Worm (Caenorhabditis elegans): Measurements from ENCODE around the gene pph-6.
A peak's percentile ranks its signal among the peaks of the same experiment; 100 is the strongest.

The pph-6 gene

DNA sequence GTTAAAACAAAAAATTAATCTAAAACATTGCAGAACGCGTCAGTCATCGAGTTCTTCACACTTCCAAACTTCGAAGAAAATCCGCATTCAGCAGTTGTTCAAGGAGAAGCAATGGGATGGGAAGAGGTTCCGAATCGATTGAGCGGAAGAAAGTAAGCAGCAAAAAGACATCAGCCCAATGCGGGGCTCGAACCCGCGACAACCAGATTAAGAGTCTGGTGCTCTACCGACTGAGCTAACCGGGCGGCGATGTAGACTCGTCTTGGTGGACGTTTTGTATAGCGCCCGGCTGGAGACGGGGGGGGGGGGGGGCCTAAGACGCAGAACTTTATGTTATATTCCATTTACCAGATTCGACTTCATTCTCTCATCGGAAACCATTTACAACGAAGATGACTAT lies 34.8 kb upstream of the pph-6 start (continued):
- TF ChIP-seq lir-1 (GFP tag; conservative IDR thresholded peaks at IDR 0.05) (no peak), nhr-120 (GFP tag; IDR thresholded peaks at IDR 0.05) (no peak), nfyb-1 (GFP tag; IDR thresholded peaks at IDR 0.05) (peak; percentile 62; the same call in 1 of the 2 replicates), Y56A3A.18 (GFP tag; IDR thresholded peaks at IDR 0.05) (0 out of 2 replicates have a peak, but pooled peaks have one; percentile 42), nfya-1 (tag; optimal IDR thresholded peaks at IDR 0.05; ENCODE audit: borderline replicate concordance, insufficient read depth) (no peak), dpff-1 (tag; optimal IDR thresholded peaks at IDR 0.05) (no peak), sea-2 (GFP tag; IDR thresholded peaks at IDR 0.05) (no peak), gei-17 (GFP tag; optimal IDR thresholded peaks at IDR 0.05) (no peak), ztf-26 (tag; optimal IDR thresholded peaks at IDR 0.05) (no peak), ceh-91 (GFP tag; IDR thresholded peaks at IDR 0.05) (no peak), cebp-1 (GFP tag; IDR thresholded peaks at IDR 0.05) (no peak), cebp-1 (tag; optimal IDR thresholded peaks at IDR 0.05) (peak; percentile 10), F10E7.11 (tag; optimal IDR thresholded peaks at IDR 0.05) (no peak), hrde-1 (tag; optimal IDR thresholded peaks at IDR 0.05; ENCODE audit: borderline replicate concordance) (peak; percentile 2), aptf-3 (GFP tag; IDR thresholded peaks at IDR 0.05) (peak; percentile 85; the same call in 1 of the 2 replicates), bed-1 (GFP tag; IDR thresholded peaks at IDR 0.05) (no peak), F33H1.4 (GFP tag; IDR thresholded peaks at IDR 0.05) (peak; percentile 30; the same call in 1 of the 2 replicates), ztf-18 (tag; optimal IDR thresholded peaks at IDR 0.05) (peak; percentile 36), hsf-1 (GFP tag; IDR thresholded peaks at IDR 0.05) (no peak), atf-7 (tag; optimal IDR thresholded peaks at IDR 0.05) (no peak), lsy-27 (tag; optimal IDR thresholded peaks at IDR 0.05; ENCODE audit: borderline replicate concordance, insufficient read depth) (no peak), F49E8.2 (tag; optimal IDR thresholded peaks at IDR 0.05; ENCODE audit: insufficient read depth) (no peak), let-607 (tag; optimal IDR thresholded peaks at IDR 0.05) (no peak), ama-1 (optimal IDR thresholded peaks at IDR 0.05) (no peak), ama-1 (GFP tag; optimal IDR thresholded peaks at IDR 0.05) (no peak), lsl-1 (GFP tag; optimal IDR thresholded peaks at IDR 0.05) (peak; percentile 42), K12H6.12 (tag; optimal IDR thresholded peaks at IDR 0.05) (no peak), Y79H2A.3 (GFP tag; conservative IDR thresholded peaks at IDR 0.05) (no peak), B0336.3 (GFP tag; IDR thresholded peaks at IDR 0.05) (0 out of 2 replicates have a peak, but pooled peaks have one; percentile 13), egrh-3 (GFP tag; IDR thresholded peaks at IDR 0.05) (peak; percentile 64; the same call in 1 of the 2 replicates), athp-1 (tag; optimal IDR thresholded peaks at IDR 0.05) (no peak), fkh-3 (tag; optimal IDR thresholded peaks at IDR 0.05) (no peak), tbx-9 (tag; optimal IDR thresholded peaks at IDR 0.05; ENCODE audit: borderline replicate concordance) (no peak), nfya-2 (GFP tag; IDR thresholded peaks at IDR 0.05) (no peak)

DNA sequence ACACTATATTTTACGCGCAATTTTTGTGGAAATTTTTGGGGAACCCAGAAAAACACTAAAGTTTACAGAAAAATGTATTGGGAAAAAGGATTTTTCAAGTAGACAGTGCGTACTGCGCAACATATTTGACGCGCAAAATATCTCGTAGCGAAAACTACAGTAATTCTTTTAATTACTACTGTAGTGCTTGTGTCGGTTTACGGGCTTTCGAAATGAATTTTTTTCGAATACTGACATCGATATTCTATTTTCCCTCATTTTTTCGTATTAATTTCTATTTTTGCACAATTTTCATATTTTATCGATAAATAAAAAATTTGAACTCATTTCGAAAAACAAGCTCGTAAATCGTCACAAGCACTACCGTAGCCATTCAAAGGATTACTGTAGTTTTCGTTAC lies 32.9 kb upstream of the pph-6 start:
- no peak for TF ChIP-seq pha-4 (tag; optimal IDR thresholded peaks at IDR 0.05)
- TF ChIP-seq lsl-1 (GFP tag; optimal IDR thresholded peaks at IDR 0.05) = peak; percentile 16
- no peak for TF ChIP-seq ztf-26 (tag; optimal IDR thresholded peaks at IDR 0.05)

DNA sequence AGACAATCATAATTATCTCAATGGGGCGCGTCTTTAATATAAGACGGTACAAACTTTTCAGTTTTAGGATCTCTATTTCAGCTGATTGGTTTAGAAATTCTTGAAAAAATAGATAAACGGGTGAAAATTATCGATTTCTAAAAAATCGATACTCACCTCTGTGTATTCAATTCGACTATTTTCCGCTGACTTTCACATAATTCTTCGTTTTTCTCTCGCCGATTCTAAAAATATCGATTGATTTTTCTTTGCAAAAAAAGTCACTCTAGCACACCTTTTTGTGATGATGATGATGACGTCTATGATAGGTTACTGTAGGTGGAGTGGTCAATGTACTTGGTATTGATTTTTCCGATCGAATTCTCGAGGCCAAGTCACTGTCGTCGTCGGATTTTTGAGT lies 31.7 kb upstream of the pph-6 start:
- no peak for TF ChIP-seq nhr-179 (tag; optimal IDR thresholded peaks at IDR 0.05)
- no peak for TF ChIP-seq tlf-1 (GFP tag; optimal IDR thresholded peaks at IDR 0.05)
- TF ChIP-seq ceh-40 (GFP tag; IDR thresholded peaks at IDR 0.05) = no peak
- no peak for TF ChIP-seq rec-8 (tag; optimal IDR thresholded peaks at IDR 0.05)
- no peak for TF ChIP-seq madf-8 (GFP tag; conservative IDR thresholded peaks at IDR 0.05)
- no peak for TF ChIP-seq hrde-1 (tag; optimal IDR thresholded peaks at IDR 0.05; ENCODE audit: borderline replicate concordance)
- TF ChIP-seq F39B2.1 (GFP tag; IDR thresholded peaks at IDR 0.05) = no peak
- TF ChIP-seq egrh-3 (GFP tag; IDR thresholded peaks at IDR 0.05) = no peak
- no peak for TF ChIP-seq lsy-27 (tag; optimal IDR thresholded peaks at IDR 0.05; ENCODE audit: borderline replicate concordance, insufficient read depth)
- TF ChIP-seq cebp-2 (GFP tag; IDR thresholded peaks at IDR 0.05) = no peak
- no peak for TF ChIP-seq lin-40 (tag; optimal IDR thresholded peaks at IDR 0.05)
- no peak for TF ChIP-seq hlh-12 (tag; optimal IDR thresholded peaks at IDR 0.05)
- no peak for TF ChIP-seq gei-17 (GFP tag; optimal IDR thresholded peaks at IDR 0.05)
- no peak for TF ChIP-seq efl-1 (GFP tag; optimal IDR thresholded peaks at IDR 0.05)
- TF ChIP-seq unc-130 (GFP tag; optimal IDR thresholded peaks at IDR 0.05) = no peak

All from whole organism, young adult.